Fruit fly (Drosophila melanogaster) whole organism, embryonic: ENCODE data around the gene CAH7.

Source experiments
- B-H2 ChIP-seq: fragments of 200-800 bp; sonication (Bioruptor generic); optimal IDR thresholded peaks from 2 replicates; lab custom pipeline; 2018; ENCODE audit warnings: missing biosample characterization, mild to moderate bottlenecking, missing genetic modification characterization
- Bteb2 ChIP-seq: fragments of 200-800 bp; sonication (Bioruptor generic); optimal IDR thresholded peaks from 2 replicates; lab custom pipeline; 2016; ENCODE audit warnings: missing biosample characterization, missing genetic modification characterization
- C15 ChIP-seq: fragments of 200-800 bp; sonication (Bioruptor generic); IDR thresholded peaks from 3 replicates; pipeline ENCODE4 v1.3.6; 2022; ENCODE audit warnings: missing biosample characterization, missing genetic modification characterization
- CG11456 ChIP-seq: fragments of 200-800 bp; sonication (Bioruptor generic); IDR thresholded peaks from 3 replicates; pipeline ENCODE4 v1.3.6; 2022; ENCODE audit warnings: missing biosample characterization, missing genetic modification characterization
- CG11560 ChIP-seq: fragments of 200-800 bp; sonication (Bioruptor generic); IDR thresholded peaks from 3 replicates; pipeline ENCODE4 v1.3.6; 2022; ENCODE audit warnings: missing biosample characterization, missing genetic modification characterization
- CG7786 ChIP-seq: fragments of 200-800 bp; sonication (Bioruptor generic); optimal IDR thresholded peaks from 2 replicates; lab custom pipeline; 2016; ENCODE audit warnings: missing biosample characterization, missing genetic modification characterization
- HLHmδ ChIP-seq: fragments of 200-800 bp; sonication (Bioruptor generic); optimal IDR thresholded peaks from 2 replicates; lab custom pipeline; 2018; ENCODE audit warnings: missing biosample characterization, mild to moderate bottlenecking, missing genetic modification characterization, moderate library complexity
- Med ChIP-seq: fragments of 200-800 bp; sonication (Bioruptor generic); peaks from one replicate; lab custom pipeline; 2016; ENCODE audit warnings: missing biosample characterization, missing genetic modification characterization, mild to moderate bottlenecking, inconsistent platforms, moderate library complexity
- cg ChIP-seq: fragments of 200-800 bp; sonication (Bioruptor generic); optimal IDR thresholded peaks from 3 replicates; lab custom pipeline; 2019; ENCODE audit warnings: missing biosample characterization, mild to moderate bottlenecking, missing genetic modification characterization, moderate library complexity
- crp ChIP-seq, 2 experiments: fragments of 200-800 bp; sonication (Bioruptor generic); optimal IDR thresholded peaks; 2 replicates in 1 of 2; 3 replicates in 1 of 2; lab custom pipeline; 2017; ENCODE audit warnings: missing biosample characterization in 2 of 2, missing genetic modification characterization in 2 of 2, mild to moderate bottlenecking in 1 of 2, moderate library complexity in 1 of 2
- insv ChIP-seq, 2 experiments: fragments of 200-800 bp; sonication (Bioruptor generic); optimal IDR thresholded peaks; 3 replicates each; lab custom pipeline; 2016 to 2018; ENCODE audit warnings: missing biosample characterization in 2 of 2, missing genetic modification characterization in 2 of 2
- pb ChIP-seq: fragments of 200-800 bp; sonication (Bioruptor generic); optimal IDR thresholded peaks from 3 replicates; lab custom pipeline; 2016; ENCODE audit warnings: missing biosample characterization, missing genetic modification characterization
- wor ChIP-seq: fragments of 200-800 bp; sonication (Bioruptor generic); IDR thresholded peaks from 2 replicates; pipeline ENCODE4 v1.3.6; 2022; ENCODE audit warnings: missing biosample characterization, missing genetic modification characterization
- zfh2 ChIP-seq: fragments of 200-800 bp; sonication (Bioruptor generic); optimal IDR thresholded peaks from 2 replicates; lab custom pipeline; 2016; ENCODE audit warnings: missing biosample characterization, missing genetic modification characterization

dm6 chr3R:10114915-10115534 lies 3.0 kb downstream of the CAH7 start:
- TF ChIP-seq CG11560 (tag; lab: Robert Waterston, UW), result no peak
- no peak for TF ChIP-seq zfh2
- TF ChIP-seq wor (GFP tag; lab: Robert Waterston, UW), result no peak
- TF ChIP-seq CG7786 (GFP tag; lab: Kevin White, UChicago), result no peak
- TF ChIP-seq crp (GFP tag; optimal IDR thresholded peaks at IDR 0.05; lab: Kevin White, UChicago), result no peak
- no peak for TF ChIP-seq HLHmδ (GFP tag; lab: Kevin White, UChicago)
- TF ChIP-seq cg, result no peak
- no peak for TF ChIP-seq Med (GFP tag; lab: Kevin White, UChicago)
- no peak for TF ChIP-seq CG11456 (GFP tag; lab: Robert Waterston, UW)
- TF ChIP-seq Bteb2 (GFP tag; lab: Kevin White, UChicago), result no peak
- TF ChIP-seq insv (GFP tag; optimal IDR thresholded peaks at IDR 0.05; lab: Kevin White, UChicago), result no peak
- TF ChIP-seq C15 (GFP tag; lab: Robert Waterston, UW), result no peak
- no peak for TF ChIP-seq B-H2
- no peak for TF ChIP-seq pb (GFP tag; lab: Kevin White, UChicago)
